Fruit fly (Drosophila melanogaster) whole organism, embryonic: ENCODE measurements around the gene CG7006.

Experiments
- Adf1 ChIP-seq: fragments of 200-800 bp; sonication (Bioruptor generic); IDR thresholded peaks from 2 replicates; pipeline ENCODE4 v1.3.6; 2022; ENCODE audit warnings: missing biosample characterization, missing genetic modification characterization
- BEAF-32 ChIP-seq: fragments of 200-800 bp; sonication (Bioruptor generic); optimal IDR thresholded peaks from 3 replicates; lab custom pipeline; 2017; ENCODE audit warnings: missing biosample characterization, missing genetic modification characterization, mild to moderate bottlenecking, moderate library complexity, missing genetic modification reagents
- Bdp1 ChIP-seq: fragments of 200-800 bp; sonication (Bioruptor generic); optimal IDR thresholded peaks from 3 replicates; lab custom pipeline; 2016; ENCODE audit warnings: missing biosample characterization, missing genetic modification characterization
- Bteb2 ChIP-seq: fragments of 200-800 bp; sonication (Bioruptor generic); optimal IDR thresholded peaks from 2 replicates; lab custom pipeline; 2016; ENCODE audit warnings: missing biosample characterization, missing genetic modification characterization
- CG10147 ChIP-seq: fragments of 200-800 bp; sonication (Bioruptor generic); optimal IDR thresholded peaks from 2 replicates; lab custom pipeline; 2019; ENCODE audit warnings: missing biosample characterization, mild to moderate bottlenecking, missing genetic modification characterization, moderate library complexity
- CG12391 ChIP-seq: fragments of 200-800 bp; sonication (Bioruptor generic); optimal IDR thresholded peaks from 3 replicates; lab custom pipeline; 2018; ENCODE audit warnings: missing biosample characterization, mild to moderate bottlenecking, missing genetic modification characterization, moderate library complexity
- CG15601 ChIP-seq: fragments of 200-800 bp; sonication (Bioruptor generic); optimal IDR thresholded peaks from 3 replicates; lab custom pipeline; 2019; ENCODE audit warnings: missing biosample characterization, mild to moderate bottlenecking, missing genetic modification characterization, moderate library complexity
- CG31365 ChIP-seq: fragments of 200-800 bp; sonication (Bioruptor generic); optimal IDR thresholded peaks from 2 replicates; lab custom pipeline; 2018; ENCODE audit warnings: missing biosample characterization, mild to moderate bottlenecking, missing genetic modification characterization
- CG3281 ChIP-seq: fragments of 200-800 bp; sonication (Bioruptor generic); optimal IDR thresholded peaks from 3 replicates; lab custom pipeline; 2017; ENCODE audit warnings: missing biosample characterization, mild to moderate bottlenecking, missing genetic modification characterization
- CG4424 ChIP-seq: fragments of 200-800 bp; sonication (Bioruptor generic); optimal IDR thresholded peaks from 3 replicates; lab custom pipeline; 2016; ENCODE audit warnings: missing biosample characterization, missing genetic modification characterization
- CG4854 ChIP-seq: fragments of 200-800 bp; sonication (Bioruptor generic); optimal IDR thresholded peaks from 2 replicates; lab custom pipeline; 2016; ENCODE audit warnings: missing biosample characterization, missing genetic modification characterization, inconsistent platforms
- CG6689 ChIP-seq: fragments of 200-800 bp; sonication (Bioruptor generic); IDR thresholded peaks from 2 replicates; pipeline ENCODE4 v1.3.6; 2022; ENCODE audit warnings: missing biosample characterization, missing genetic modification characterization
- CG7839 ChIP-seq: fragments of 200-800 bp; sonication (Bioruptor generic); optimal IDR thresholded peaks from 3 replicates; lab custom pipeline; 2018; ENCODE audit warnings: missing biosample characterization, mild to moderate bottlenecking, missing genetic modification characterization, moderate library complexity
- CG7987 ChIP-seq: fragments of 200-800 bp; sonication (Bioruptor generic); optimal IDR thresholded peaks from 2 replicates; lab custom pipeline; 2018; ENCODE audit warnings: missing biosample characterization, mild to moderate bottlenecking, missing genetic modification characterization, moderate library complexity
- CG8089 ChIP-seq: fragments of 200-800 bp; sonication (Bioruptor generic); optimal IDR thresholded peaks from 3 replicates; lab custom pipeline; 2016; ENCODE audit warnings: missing biosample characterization, missing genetic modification characterization
- CG8388 ChIP-seq: fragments of 200-800 bp; sonication (Bioruptor generic); optimal IDR thresholded peaks from 2 replicates; lab custom pipeline; 2019; ENCODE audit warnings: missing biosample characterization, mild to moderate bottlenecking, missing genetic modification characterization, moderate library complexity
- CG9437 ChIP-seq: fragments of 200-800 bp; sonication (Bioruptor generic); optimal IDR thresholded peaks from 2 replicates; lab custom pipeline; 2018; ENCODE audit warnings: missing biosample characterization, mild to moderate bottlenecking, missing genetic modification characterization
- CG9609 ChIP-seq: fragments of 200-800 bp; sonication (Bioruptor generic); optimal IDR thresholded peaks from 3 replicates; lab custom pipeline; 2016; ENCODE audit warnings: missing biosample characterization, missing genetic modification characterization
- D19A ChIP-seq: fragments of 200-800 bp; optimal IDR thresholded peaks from 3 replicates; lab custom pipeline; 2019; ENCODE audit warnings: missing biosample characterization, mild to moderate bottlenecking, missing genetic modification characterization, moderate library complexity
- Dbx ChIP-seq: fragments of 200-800 bp; sonication (Bioruptor generic); IDR thresholded peaks from 3 replicates; pipeline ENCODE4 v1.3.6; 2022; ENCODE audit warnings: missing biosample characterization, missing genetic modification characterization
- Drgx ChIP-seq: fragments of 200-800 bp; sonication (Bioruptor generic); IDR thresholded peaks from 2 replicates; pipeline ENCODE4 v1.3.6; 2022; ENCODE audit warnings: missing biosample characterization, missing genetic modification characterization
- E2f2 ChIP-seq: fragments of 200-800 bp; sonication (Bioruptor generic); IDR thresholded peaks from 2 replicates; pipeline ENCODE4 v1.3.6; 2022; ENCODE audit warnings: missing biosample characterization, missing genetic modification characterization
- Eip74EF ChIP-seq, 2 experiments: fragments of 200-800 bp in 1 of 2; fragments of >200 bp in 1 of 2; sonication (Bioruptor generic) in 1 of 2; optimal IDR thresholded peaks; 2 replicates each; lab custom pipeline; 2017 to 2019; ENCODE audit warnings: missing biosample characterization in 2 of 2, missing genetic modification characterization in 2 of 2, mild to moderate bottlenecking in 1 of 2, moderate library complexity in 1 of 2
- Ets97D ChIP-seq: fragments of 200-800 bp; sonication (Bioruptor generic); optimal IDR thresholded peaks from 3 replicates; lab custom pipeline; 2016; ENCODE audit warnings: missing biosample characterization, missing genetic modification characterization
- HmgD ChIP-seq: fragments of 200-800 bp; sonication (Bioruptor generic); optimal IDR thresholded peaks from 3 replicates; lab custom pipeline; 2016; ENCODE audit warnings: missing biosample characterization, missing genetic modification characterization
- Hsf ChIP-seq: fragments of 200-800 bp; sonication (Bioruptor generic); optimal IDR thresholded peaks from 3 replicates; lab custom pipeline; 2016; ENCODE audit warnings: missing biosample characterization, missing genetic modification characterization
- Max ChIP-seq: fragments of 200-800 bp; sonication (Bioruptor generic); optimal IDR thresholded peaks from 2 replicates; lab custom pipeline; 2016; ENCODE audit warnings: missing biosample characterization, mild to moderate bottlenecking, missing genetic modification characterization
- NC2β ChIP-seq: fragments of 200-800 bp; sonication (Bioruptor generic); optimal IDR thresholded peaks from 2 replicates; lab custom pipeline; 2016; ENCODE audit warnings: missing biosample characterization, missing genetic modification characterization
- PHDP ChIP-seq: fragments of 200-800 bp; sonication (Bioruptor generic); optimal IDR thresholded peaks from 3 replicates; lab custom pipeline; 2018; ENCODE audit warnings: missing biosample characterization, mild to moderate bottlenecking, missing genetic modification characterization, moderate library complexity
- Pdp1 ChIP-seq, 2 experiments: fragments of 200-800 bp; sonication (Bioruptor generic); optimal IDR thresholded peaks; 3 replicates each; lab custom pipeline; 2016; ENCODE audit warnings: missing biosample characterization in 2 of 2, missing genetic modification characterization in 2 of 2, mild to moderate bottlenecking in 1 of 2, moderate library complexity in 1 of 2
- Tbp ChIP-seq: fragments of >200 bp; optimal IDR thresholded peaks from 2 replicates; lab custom pipeline; 2018; ENCODE audit warnings: missing biosample characterization, missing genetic modification characterization
- ci ChIP-seq: fragments of 200-800 bp; sonication (Bioruptor generic); IDR thresholded peaks from 3 replicates; pipeline ENCODE4 v1.3.6; 2022; ENCODE audit warnings: missing biosample characterization, missing genetic modification characterization
- croc ChIP-seq: fragments of 200-800 bp; sonication (Bioruptor generic); conservative IDR thresholded peaks from 3 replicates; pipeline ENCODE4 v1.3.6; 2022; ENCODE audit warnings: missing biosample characterization, missing genetic modification characterization
- da ChIP-seq: fragments of 200-800 bp; sonication (Bioruptor generic); optimal IDR thresholded peaks from 2 replicates; lab custom pipeline; 2016; ENCODE audit warnings: missing biosample characterization, missing genetic modification characterization
- dpn ChIP-seq, 2 experiments: fragments of 200-800 bp; sonication (Bioruptor generic); optimal IDR thresholded peaks; 3 replicates each; lab custom pipeline; 2016; ENCODE audit warnings: missing biosample characterization in 2 of 2, missing genetic modification characterization in 2 of 2
- dysf ChIP-seq: fragments of 200-800 bp; sonication (Bioruptor generic); IDR thresholded peaks from 3 replicates; pipeline ENCODE4 v1.3.6; 2022; ENCODE audit warnings: missing biosample characterization, missing genetic modification characterization
- eve ChIP-seq, 2 experiments: fragments of >200 bp; optimal IDR thresholded peaks; 2 replicates each; lab custom pipeline; 2017; ENCODE audit warnings: missing biosample characterization in 2 of 2, missing genetic modification characterization in 2 of 2
- fu2 ChIP-seq: fragments of 200-800 bp; sonication (Bioruptor generic); optimal IDR thresholded peaks from 2 replicates; lab custom pipeline; 2016; ENCODE audit warnings: missing biosample characterization, missing genetic modification characterization
- hb ChIP-seq: fragments of 200-800 bp; sonication (Bioruptor generic); IDR thresholded peaks from 3 replicates; pipeline ENCODE4 v1.3.6; 2022; ENCODE audit warnings: missing biosample characterization, missing genetic modification characterization; ENCODE audit not compliant: partially characterized antibody
- inv ChIP-seq: fragments of 200-800 bp; sonication (Bioruptor generic); IDR thresholded peaks from 2 replicates; pipeline ENCODE4 v1.3.6; 2022; ENCODE audit warnings: missing biosample characterization, missing genetic modification characterization; ENCODE audit not compliant: partially characterized antibody
- jigr1 ChIP-seq: fragments of 200-800 bp; sonication (Bioruptor generic); IDR thresholded peaks from 3 replicates; pipeline ENCODE4 v1.3.6; 2022; ENCODE audit warnings: missing biosample characterization, missing genetic modification characterization
- lbe ChIP-seq: fragments of 200-800 bp; sonication (Bioruptor generic); optimal IDR thresholded peaks from 2 replicates; lab custom pipeline; 2016; ENCODE audit warnings: missing biosample characterization, mild to moderate bottlenecking, missing genetic modification characterization
- otp ChIP-seq: fragments of 200-800 bp; sonication (Bioruptor generic); IDR thresholded peaks from 3 replicates; pipeline ENCODE4, ENCODE4 v1.3.6; 2022; ENCODE audit warnings: missing biosample characterization, missing genetic modification characterization
- row ChIP-seq: fragments of 200-800 bp; sonication (Bioruptor generic); IDR thresholded peaks from 3 replicates; pipeline ENCODE4 v1.3.6; 2022; ENCODE audit warnings: missing biosample characterization, missing genetic modification characterization
- sd ChIP-seq: fragments of 200-800 bp; sonication (Bioruptor generic); optimal IDR thresholded peaks from 3 replicates; lab custom pipeline; 2018; ENCODE audit warnings: missing biosample characterization, mild to moderate bottlenecking, missing genetic modification characterization, moderate library complexity
- slbo ChIP-seq: fragments of 200-800 bp; sonication (Bioruptor generic); IDR thresholded peaks from 2 replicates; pipeline ENCODE4 v1.3.6; 2022; ENCODE audit warnings: missing biosample characterization, missing genetic modification characterization
- toy ChIP-seq: fragments of 200-800 bp; sonication (Bioruptor generic); IDR thresholded peaks from 2 replicates; pipeline ENCODE4 v1.3.6; 2022; ENCODE audit warnings: missing biosample characterization, missing genetic modification characterization
- tx ChIP-seq: fragments of 200-800 bp; sonication (Bioruptor generic); optimal IDR thresholded peaks from 2 replicates; lab custom pipeline; 2016; ENCODE audit warnings: missing biosample characterization, missing genetic modification characterization
- usp ChIP-seq: fragments of >200 bp; optimal IDR thresholded peaks from 2 replicates; lab custom pipeline; 2017; ENCODE audit warnings: missing biosample characterization, missing genetic modification characterization

Gene CG7006

DNA sequence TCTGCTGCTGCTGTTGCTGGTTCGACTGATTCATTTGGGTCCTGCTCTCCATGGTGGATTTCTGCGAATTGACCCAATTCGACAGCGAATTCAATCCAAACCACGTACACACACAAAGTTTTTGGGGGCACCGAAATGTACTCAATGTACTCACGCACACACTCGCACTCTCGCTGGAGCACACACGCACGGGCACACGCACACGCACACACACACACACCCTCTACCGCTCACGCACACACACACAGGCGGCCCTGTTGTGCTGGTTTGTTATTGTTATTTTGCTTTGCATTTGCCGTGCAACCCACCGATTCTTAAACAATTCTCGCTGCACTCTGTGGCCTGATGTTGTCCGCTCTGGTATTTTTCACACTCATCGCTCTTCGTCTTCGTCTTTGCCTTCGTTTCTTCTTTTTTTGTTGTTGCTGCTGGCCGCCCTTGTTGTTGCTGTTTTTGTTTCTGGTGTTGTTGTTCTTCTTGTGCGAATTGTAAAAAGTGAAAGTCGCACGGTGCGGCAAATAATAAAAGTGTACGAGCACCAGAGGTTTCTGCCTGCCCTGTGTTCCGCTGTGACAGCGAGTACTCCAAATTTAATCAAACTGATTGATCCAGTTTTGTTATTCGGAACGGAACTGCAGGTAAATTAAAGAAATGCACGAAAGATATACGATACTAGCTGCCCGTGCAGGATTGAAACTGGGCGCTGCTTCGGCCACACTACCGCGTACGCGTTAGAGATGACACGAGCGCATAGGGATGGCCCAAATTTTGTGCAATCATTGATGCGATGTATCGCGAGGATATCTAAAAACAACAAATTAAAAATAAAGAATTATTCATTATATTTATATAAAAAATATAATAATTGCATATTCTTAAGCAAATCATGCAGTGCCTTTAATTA is 25.8 kb downstream of the CG7006 start, which contains the start of gene CG3744 (continued):
- no peak for TF ChIP-seq E2f2 (GFP tag; lab: Robert Waterston, UW)
- peak; percentile 81; the same call in 2 of the 3 replicates for TF ChIP-seq jigr1 (GFP tag; lab: Robert Waterston, UW)
- peak; percentile 78 for TF ChIP-seq fu2 (GFP tag; lab: Kevin White, UChicago)
- peak; percentile 54 for TF ChIP-seq CG9437 (GFP tag; lab: Kevin White, UChicago)
- peak; percentile 29 for TF ChIP-seq Bdp1
- TF ChIP-seq HmgD (GFP tag; lab: Kevin White, UChicago), result peak; percentile 18
- TF ChIP-seq Dbx, result peak; percentile 98
- TF ChIP-seq Drgx, result peak; percentile 89
- peak; percentile 60 for TF ChIP-seq Ets97D (GFP tag; lab: Kevin White, UChicago)
- peak; percentile 41 for TF ChIP-seq sd (tag; lab: Kevin White, UChicago)
- TF ChIP-seq CG7987 (GFP tag; lab: Kevin White, UChicago), result peak; percentile 52
- peak; percentile 96 for TF ChIP-seq CG12391
- peak; percentile 88 for TF ChIP-seq CG4424 (GFP tag; lab: Kevin White, UChicago)
- peak; percentile 64 for TF ChIP-seq CG8089 (GFP tag; lab: Kevin White, UChicago)
- TF ChIP-seq lbe, result peak; percentile 79
- peak; percentile 35 for TF ChIP-seq NC2β
- peak; percentile 93 for TF ChIP-seq CG6689 (GFP tag; lab: Robert Waterston, UW)
- TF ChIP-seq ci (GFP tag; lab: Robert Waterston, UW), result peak; percentile 95
- peak; percentile 94 for TF ChIP-seq inv
- TF ChIP-seq Adf1, result peak; percentile 79
- no peak for TF ChIP-seq usp (GFP tag; lab: Kevin White, UChicago)
- TF ChIP-seq dysf (GFP tag; lab: Robert Waterston, UW), result peak; percentile 94
- TF ChIP-seq hb (GFP tag; lab: Robert Waterston, UW), result peak; percentile 87
- no peak for TF ChIP-seq CG31365 (tag; lab: Kevin White, UChicago)
- peak; percentile 93 for TF ChIP-seq otp (GFP tag; lab: Robert Waterston, UW)
- peak; percentile 85 for TF ChIP-seq CG10147 (GFP tag; lab: Kevin White, UChicago)
- TF ChIP-seq tx (GFP tag; lab: Kevin White, UChicago), result peak; percentile 63
- peak; percentile 79 for TF ChIP-seq croc
- TF ChIP-seq da, result no peak
- TF ChIP-seq CG7839 (tag; lab: Kevin White, UChicago), result peak; percentile 92
- peak; percentile 92 for TF ChIP-seq PHDP (tag; lab: Kevin White, UChicago)
- TF ChIP-seq CG3281, result peak; percentile 90
- peak; percentile 54 for TF ChIP-seq Max (GFP tag; lab: Kevin White, UChicago)
- peak; percentile 80 for TF ChIP-seq D19A (tag; lab: Kevin White, UChicago)
- TF ChIP-seq Tbp (GFP tag; lab: Kevin White, UChicago), result no peak
- TF ChIP-seq Hsf (GFP tag; lab: Kevin White, UChicago), result peak; percentile 86
- TF ChIP-seq Bteb2 (GFP tag; lab: Kevin White, UChicago), result peak; percentile 48
- TF ChIP-seq CG4854 (GFP tag; lab: Kevin White, UChicago), result no peak
- peak; percentile 87 for TF ChIP-seq CG8388 (GFP tag; lab: Kevin White, UChicago)
- peak; percentile 79 to 94 for TF ChIP-seq dpn (GFP tag; optimal IDR thresholded peaks at IDR 0.05; lab: Kevin White, UChicago)
- TF ChIP-seq CG15601 (tag; lab: Kevin White, UChicago), result peak; percentile 80
- peak in 1 of 2 experiments; percentile 65 for TF ChIP-seq Eip74EF (GFP tag; optimal IDR thresholded peaks at IDR 0.05; lab: Kevin White, UChicago)
- TF ChIP-seq toy (GFP tag; lab: Robert Waterston, UW), result peak; percentile 83
- no peak for TF ChIP-seq eve (GFP tag; optimal IDR thresholded peaks at IDR 0.05; lab: Kevin White, UChicago)
- peak; percentile 98 for TF ChIP-seq row
- peak; percentile 92 for TF ChIP-seq BEAF-32 (GFP tag; lab: Kevin White, UChicago)
- TF ChIP-seq Pdp1 (GFP tag; optimal IDR thresholded peaks at IDR 0.05; lab: Kevin White, UChicago), result peak; percentile 75 to 77
- TF ChIP-seq slbo (GFP tag; lab: Robert Waterston, UW), result peak; percentile 99
- TF ChIP-seq CG9609 (GFP tag; lab: Kevin White, UChicago), result peak; percentile 77
